Fruit fly (Drosophila melanogaster): ENCODE results near the gene CG4757.

DNA sequence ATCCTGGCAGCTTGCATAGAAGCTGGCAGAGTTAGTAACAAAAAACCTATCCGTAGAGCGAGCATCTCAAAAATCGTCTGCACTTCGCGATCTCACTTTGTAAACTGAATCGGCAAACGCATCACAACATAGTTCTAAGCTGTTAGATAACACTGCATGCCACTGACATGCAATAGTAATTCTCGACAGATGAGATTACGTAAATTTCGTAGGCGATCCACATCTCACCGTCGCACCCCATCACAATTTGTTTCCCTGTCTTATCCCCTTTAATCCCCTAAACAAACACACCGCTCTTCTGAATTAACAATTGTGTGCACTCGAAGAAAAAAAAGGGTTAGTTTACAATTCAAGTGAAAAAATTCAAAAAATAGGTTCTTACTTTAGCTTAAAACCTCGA is 9.1 kb downstream of the CG4757 start, which contains the start of gene Ugt35B1:
- no peak for TF ChIP-seq insv (optimal IDR thresholded peaks at IDR 0.05)
- no peak for TF ChIP-seq psq (optimal IDR thresholded peaks at IDR 0.05)
- TF ChIP-seq ttk (optimal IDR thresholded peaks at IDR 0.05): no peak
- no peak for TF ChIP-seq Myc (optimal IDR thresholded peaks at IDR 0.05)

Measured in Kc167 (cell line).